Fruit fly (Drosophila melanogaster) S2 (cell line): Measurements from ENCODE around the gene par-6.

ENCODE experiments used
- CG8478 ChIP-seq: fragments of >200 bp; optimal IDR thresholded peaks from 2 replicates; lab custom pipeline; 2018
- CTCF ChIP-seq, 2 experiments: fragments of >200 bp; optimal IDR thresholded peaks; 2 replicates each; lab custom pipeline; 2018

DNA sequence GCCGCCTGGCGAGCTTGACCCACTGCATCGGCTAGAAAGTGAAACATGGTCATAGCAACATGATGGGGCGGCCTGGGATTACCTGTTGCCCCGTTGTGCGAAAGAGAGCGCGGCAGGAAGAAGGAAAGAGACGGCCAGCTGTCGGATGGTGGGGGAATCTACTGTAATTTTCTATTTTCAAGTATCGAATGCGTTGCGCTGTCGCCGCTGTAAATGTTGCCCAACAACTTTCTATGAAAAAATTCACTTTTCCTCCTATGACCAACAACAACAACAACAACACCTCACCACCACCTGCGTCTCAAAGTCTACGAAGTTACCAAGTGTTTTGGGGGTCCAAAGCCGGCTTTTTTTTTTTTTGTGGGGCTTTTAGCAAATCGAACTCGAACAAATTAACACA lies 11.8 kb downstream of the par-6 start:
- TF ChIP-seq CG8478 (lab: Kevin White, UChicago) (no peak), CTCF (optimal IDR thresholded peaks at IDR 0.05; lab: Kevin White, UChicago) (no peak)
